Fruit fly (Drosophila melanogaster) whole organism, prepupa: ENCODE results near the gene Snmp1.

ENCODE experiments used
- Blimp-1 ChIP-seq: fragments of 200-800 bp; sonication (Bioruptor generic); optimal IDR thresholded peaks from 3 replicates; lab custom pipeline; 2017; ENCODE audit warnings: missing biosample characterization, missing genetic modification characterization, mild to moderate bottlenecking, moderate library complexity, missing genetic modification reagents
- CG10631 ChIP-seq: fragments of 200-800 bp; sonication (Bioruptor generic); optimal IDR thresholded peaks from 2 replicates; lab custom pipeline; 2016; ENCODE audit warnings: missing biosample characterization, missing genetic modification characterization
- CG10669 ChIP-seq: fragments of 200-800 bp; sonication (Bioruptor generic); optimal IDR thresholded peaks from 3 replicates; lab custom pipeline; 2018; ENCODE audit warnings: missing biosample characterization, mild to moderate bottlenecking, missing genetic modification characterization, moderate library complexity
- CG11294 ChIP-seq: fragments of 200-800 bp; sonication (Bioruptor generic); IDR thresholded peaks from 2 replicates; pipeline ENCODE4 v1.3.6; 2022; ENCODE audit warnings: missing biosample characterization, missing genetic modification characterization
- CG11762 ChIP-seq: fragments of 200-800 bp; sonication (Bioruptor generic); optimal IDR thresholded peaks from 3 replicates; lab custom pipeline; 2016; ENCODE audit warnings: missing biosample characterization, missing genetic modification characterization; ENCODE audit not compliant: insufficient read depth
- CG11902 ChIP-seq: fragments of 200-800 bp; sonication (Bioruptor generic); optimal IDR thresholded peaks from 3 replicates; lab custom pipeline; 2016; ENCODE audit warnings: missing biosample characterization, missing genetic modification characterization
- CG15336 ChIP-seq: fragments of 200-800 bp; sonication (Bioruptor generic); IDR thresholded peaks from 2 replicates; pipeline ENCODE4 v1.3.6; 2022; ENCODE audit warnings: missing biosample characterization, missing genetic modification characterization
- CG16779 ChIP-seq: fragments of 200-800 bp; sonication (Bioruptor generic); optimal IDR thresholded peaks from 3 replicates; lab custom pipeline; 2017; ENCODE audit warnings: missing biosample characterization, mild to moderate bottlenecking, missing genetic modification characterization
- CG3032 ChIP-seq: fragments of 200-800 bp; optimal IDR thresholded peaks from 2 replicates; lab custom pipeline; 2019; ENCODE audit warnings: missing biosample characterization, mild to moderate bottlenecking, missing genetic modification characterization, moderate library complexity
- CG31627 ChIP-seq: fragments of 200-800 bp; sonication (Bioruptor generic); optimal IDR thresholded peaks from 3 replicates; lab custom pipeline; 2016; ENCODE audit warnings: missing biosample characterization, missing genetic modification characterization
- CG32006 ChIP-seq: fragments of 200-800 bp; sonication (Bioruptor generic); optimal IDR thresholded peaks from 3 replicates; lab custom pipeline; 2017; ENCODE audit warnings: missing biosample characterization, mild to moderate bottlenecking, missing genetic modification characterization
- CG34406 ChIP-seq: fragments of 200-800 bp; sonication (Bioruptor generic); optimal IDR thresholded peaks from 3 replicates; lab custom pipeline; 2016; ENCODE audit warnings: missing biosample characterization, missing genetic modification characterization
- CG3919 ChIP-seq: fragments of 200-800 bp; sonication (Bioruptor generic); optimal IDR thresholded peaks from 3 replicates; lab custom pipeline; 2016; ENCODE audit warnings: missing biosample characterization, missing genetic modification characterization
- CG6163 ChIP-seq: fragments of 200-800 bp; sonication (Bioruptor generic); IDR thresholded peaks from 3 replicates; pipeline ENCODE4 v1.3.6; 2022; ENCODE audit warnings: missing biosample characterization, missing genetic modification characterization
- CG6276 ChIP-seq: fragments of 200-800 bp; sonication (Bioruptor generic); optimal IDR thresholded peaks from 2 replicates; lab custom pipeline; 2017; ENCODE audit warnings: missing biosample characterization, mild to moderate bottlenecking, missing genetic modification characterization
- CG6792 ChIP-seq: fragments of 200-800 bp; sonication (Bioruptor generic); optimal IDR thresholded peaks from 3 replicates; lab custom pipeline; 2016; ENCODE audit warnings: missing biosample characterization, missing genetic modification characterization
- CG6808 ChIP-seq: fragments of 200-800 bp; sonication (Bioruptor generic); optimal IDR thresholded peaks from 3 replicates; lab custom pipeline; 2017; ENCODE audit warnings: missing biosample characterization, missing genetic modification characterization, mild to moderate bottlenecking, moderate library complexity, missing genetic modification reagents
- CG7368 ChIP-seq: fragments of 200-800 bp; sonication (Bioruptor generic); optimal IDR thresholded peaks from 3 replicates; lab custom pipeline; 2016; ENCODE audit warnings: missing biosample characterization, missing genetic modification characterization
- CG8119 ChIP-seq: fragments of 200-800 bp; sonication (Bioruptor generic); IDR thresholded peaks from 3 replicates; pipeline ENCODE4 v1.3.6; 2022; ENCODE audit warnings: missing biosample characterization, missing genetic modification characterization
- CG8319 ChIP-seq: fragments of 200-800 bp; sonication (Bioruptor generic); optimal IDR thresholded peaks from 3 replicates; lab custom pipeline; 2016; ENCODE audit warnings: missing biosample characterization, missing genetic modification characterization
- CG8632 ChIP-seq: fragments of 200-800 bp; sonication (Bioruptor generic); optimal IDR thresholded peaks from 3 replicates; lab custom pipeline; 2016; ENCODE audit warnings: missing biosample characterization, missing genetic modification characterization
- CG9139 ChIP-seq: fragments of 200-800 bp; sonication (Bioruptor generic); optimal IDR thresholded peaks from 3 replicates; lab custom pipeline; 2017; ENCODE audit warnings: missing biosample characterization, mild to moderate bottlenecking, missing genetic modification characterization
- Eip75B ChIP-seq: fragments of 200-800 bp; sonication (Bioruptor generic); optimal IDR thresholded peaks from 3 replicates; lab custom pipeline; 2016; ENCODE audit warnings: missing biosample characterization, missing genetic modification characterization
- Eip93F ChIP-seq: fragments of 200-800 bp; sonication (Bioruptor generic); optimal IDR thresholded peaks from 2 replicates; lab custom pipeline; 2016; ENCODE audit warnings: missing biosample characterization, mild to moderate bottlenecking, missing genetic modification characterization
- Ets21C ChIP-seq: fragments of 200-800 bp; sonication (Bioruptor generic); optimal IDR thresholded peaks from 3 replicates; lab custom pipeline; 2016; ENCODE audit warnings: missing biosample characterization, missing genetic modification characterization
- Ets96B ChIP-seq: fragments of 200-800 bp; optimal IDR thresholded peaks from 2 replicates; lab custom pipeline; 2019; ENCODE audit warnings: missing biosample characterization, mild to moderate bottlenecking, missing genetic modification characterization, moderate library complexity
- Gug ChIP-seq: fragments of 200-800 bp; sonication (Bioruptor generic); IDR thresholded peaks from 2 replicates; pipeline ENCODE4 v1.3.6; 2022; ENCODE audit warnings: missing biosample characterization, missing genetic modification characterization
- Hr39 ChIP-seq: fragments of 200-800 bp; sonication (Bioruptor generic); optimal IDR thresholded peaks from 2 replicates; lab custom pipeline; 2016; ENCODE audit warnings: missing biosample characterization, missing genetic modification characterization
- Hr4 ChIP-seq: fragments of 200-800 bp; sonication (Bioruptor generic); optimal IDR thresholded peaks from 3 replicates; lab custom pipeline; 2016; ENCODE audit warnings: missing biosample characterization, missing genetic modification characterization
- Met ChIP-seq: fragments of 200-800 bp; sonication (Bioruptor generic); optimal IDR thresholded peaks from 3 replicates; lab custom pipeline; 2016; ENCODE audit warnings: missing biosample characterization, missing genetic modification characterization
- OdsH ChIP-seq: fragments of 200-800 bp; sonication (Bioruptor generic); optimal IDR thresholded peaks from 3 replicates; lab custom pipeline; 2016; ENCODE audit warnings: missing biosample characterization, missing genetic modification characterization
- Sox15 ChIP-seq: fragments of 200-800 bp; sonication (Bioruptor generic); optimal IDR thresholded peaks from 3 replicates; lab custom pipeline; 2016; ENCODE audit warnings: missing biosample characterization, missing genetic modification characterization
- achi ChIP-seq: fragments of 200-800 bp; sonication (Bioruptor generic); optimal IDR thresholded peaks from 3 replicates; lab custom pipeline; 2016; ENCODE audit warnings: missing biosample characterization, missing genetic modification characterization
- acj6 ChIP-seq: fragments of 200-800 bp; sonication (Bioruptor generic); optimal IDR thresholded peaks from 3 replicates; lab custom pipeline; 2016; ENCODE audit warnings: missing biosample characterization, missing genetic modification characterization
- cyc ChIP-seq: fragments of 200-800 bp; sonication (Bioruptor generic); optimal IDR thresholded peaks from 3 replicates; lab custom pipeline; 2016; ENCODE audit warnings: missing biosample characterization, missing genetic modification characterization
- dac ChIP-seq: fragments of 200-800 bp; sonication (Bioruptor generic); optimal IDR thresholded peaks from 2 replicates; lab custom pipeline; 2017; ENCODE audit warnings: missing biosample characterization, mild to moderate bottlenecking, missing genetic modification characterization
- dsx ChIP-seq: fragments of 200-800 bp; optimal IDR thresholded peaks from 3 replicates; lab custom pipeline; 2019; ENCODE audit warnings: missing biosample characterization, mild to moderate bottlenecking, missing genetic modification characterization, moderate library complexity; ENCODE audit not compliant: poor library complexity, severe bottlenecking
- esn ChIP-seq: fragments of 200-800 bp; sonication (Bioruptor generic); optimal IDR thresholded peaks from 2 replicates; lab custom pipeline; 2016; ENCODE audit warnings: missing biosample characterization, mild to moderate bottlenecking, missing genetic modification characterization, moderate library complexity
- fd85E ChIP-seq: fragments of 200-800 bp; sonication (Bioruptor generic); optimal IDR thresholded peaks from 3 replicates; lab custom pipeline; 2016; ENCODE audit warnings: missing biosample characterization, missing genetic modification characterization
- net ChIP-seq: fragments of 200-800 bp; sonication (Bioruptor generic); optimal IDR thresholded peaks from 3 replicates; lab custom pipeline; 2016; ENCODE audit warnings: missing biosample characterization, missing genetic modification characterization
- pdm3 ChIP-seq: fragments of 200-800 bp; sonication (Bioruptor generic); optimal IDR thresholded peaks from 3 replicates; lab custom pipeline; 2016; ENCODE audit warnings: missing biosample characterization, missing genetic modification characterization
- spab ChIP-seq: fragments of 200-800 bp; sonication (Bioruptor generic); optimal IDR thresholded peaks from 2 replicates; lab custom pipeline; 2017; ENCODE audit warnings: missing biosample characterization, mild to moderate bottlenecking, missing genetic modification characterization, missing genetic modification reagents
- ss ChIP-seq, 2 experiments: fragments of 200-800 bp; sonication (Bioruptor generic); optimal IDR thresholded peaks; 2 replicates in 1 of 2; 3 replicates in 1 of 2; lab custom pipeline; 2017 to 2018; ENCODE audit warnings: mild to moderate bottlenecking in 2 of 2, missing biosample characterization in 2 of 2, missing genetic modification characterization in 2 of 2, moderate library complexity in 1 of 2
- svp ChIP-seq: fragments of 200-800 bp; sonication (Bioruptor generic); peaks from one replicate; lab custom pipeline; 2016; ENCODE audit warnings: missing biosample characterization, missing genetic modification characterization
- vri ChIP-seq: fragments of 200-800 bp; sonication (Bioruptor generic); optimal IDR thresholded peaks from 3 replicates; lab custom pipeline; 2016; ENCODE audit warnings: missing biosample characterization, mild to moderate bottlenecking, missing genetic modification characterization

Snmp1 gene

dm6 chr3R:21184373-21185132 is 16.5 kb upstream of the Snmp1 start (continued):
- TF ChIP-seq CG9139 (GFP tag; lab: Kevin White, UChicago): no peak
- no peak for TF ChIP-seq Eip93F (GFP tag; lab: Kevin White, UChicago)
- peak; percentile 54 for TF ChIP-seq Hr39 (GFP tag; lab: Kevin White, UChicago)
- no peak for TF ChIP-seq CG6276 (GFP tag; lab: Kevin White, UChicago)
- no peak for TF ChIP-seq CG11294
- TF ChIP-seq svp (GFP tag; lab: Kevin White, UChicago): peak; percentile 80
- TF ChIP-seq pdm3: peak; percentile 57
- TF ChIP-seq CG6792 (GFP tag; lab: Kevin White, UChicago): peak; percentile 15
- TF ChIP-seq Eip75B: peak; percentile 28
- peak; percentile 15 for TF ChIP-seq acj6 (GFP tag; lab: Kevin White, UChicago)
- peak; percentile 10 for TF ChIP-seq vri (GFP tag; lab: Kevin White, UChicago)
- TF ChIP-seq Sox15 (GFP tag; lab: Kevin White, UChicago): no peak
- TF ChIP-seq Ets21C (GFP tag; lab: Kevin White, UChicago): no peak
- peak; percentile 3 for TF ChIP-seq CG11762
- no peak for TF ChIP-seq CG16779 (tag; lab: Kevin White, UChicago)
- peak; percentile 56 for TF ChIP-seq dac
- TF ChIP-seq Gug (GFP tag; lab: Robert Waterston, UW): no peak
- TF ChIP-seq CG8319: peak; percentile 16
- peak; percentile 63 for TF ChIP-seq CG3919
- TF ChIP-seq CG31627 (GFP tag; lab: Kevin White, UChicago): peak; percentile 60
- peak; percentile 12 for TF ChIP-seq CG10669 (GFP tag; lab: Kevin White, UChicago)
- TF ChIP-seq CG10631: no peak
- no peak for TF ChIP-seq achi (GFP tag; lab: Kevin White, UChicago)
- peak; percentile 55 for TF ChIP-seq OdsH (GFP tag; lab: Kevin White, UChicago)
- no peak for TF ChIP-seq Blimp-1 (GFP tag; lab: Kevin White, UChicago)
- peak; percentile 8 for TF ChIP-seq CG6808 (GFP tag; lab: Kevin White, UChicago)
- TF ChIP-seq CG8632 (GFP tag; lab: Kevin White, UChicago): no peak
- peak; percentile 16 for TF ChIP-seq dsx (GFP tag; lab: Kevin White, UChicago)
- no peak for TF ChIP-seq fd85E
- peak; percentile 65 for TF ChIP-seq cyc (GFP tag; lab: Kevin White, UChicago)
- TF ChIP-seq CG8119 (GFP tag; lab: Robert Waterston, UW): no peak
- TF ChIP-seq Hr4: peak; percentile 53
- TF ChIP-seq CG7368 (GFP tag; lab: Kevin White, UChicago): no peak
- no peak for TF ChIP-seq ss (GFP tag; optimal IDR thresholded peaks at IDR 0.05; lab: Kevin White, UChicago)
- TF ChIP-seq CG15336 (GFP tag; lab: Robert Waterston, UW): no peak
- peak; percentile 50 for TF ChIP-seq CG3032 (tag; lab: Kevin White, UChicago)
- TF ChIP-seq, all 60 proteins: peak for 33

DNA sequence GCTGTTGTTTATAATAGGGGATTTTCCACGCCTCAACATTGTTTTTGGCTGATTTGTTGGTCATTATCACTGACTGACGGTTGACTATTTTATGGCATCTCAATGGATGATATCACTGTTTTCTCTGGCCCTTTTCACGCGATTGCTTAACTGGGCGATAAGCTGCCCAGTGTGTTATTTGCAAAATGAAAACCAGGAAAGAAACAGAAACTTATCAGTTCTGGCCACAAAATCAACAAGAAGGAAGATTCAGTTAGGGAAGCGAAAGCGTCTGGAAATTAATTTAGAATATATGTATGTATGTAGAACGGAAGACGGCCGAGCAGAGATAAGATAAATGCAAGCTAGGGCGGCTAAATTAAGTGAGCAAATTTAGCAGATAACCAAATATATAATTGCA is 14.0 kb upstream of the Snmp1 start:
- TF ChIP-seq CG6163 (GFP tag; lab: Robert Waterston, UW) (no peak), vri (GFP tag; lab: Kevin White, UChicago) (peak; percentile 6)

dm6 chr3R:21180391-21180796 is 12.4 kb upstream of the Snmp1 start:
- peak; percentile 33 for TF ChIP-seq CG32006 (GFP tag; lab: Kevin White, UChicago)
- peak; percentile 30 for TF ChIP-seq esn (GFP tag; lab: Kevin White, UChicago)
- no peak for TF ChIP-seq ss (GFP tag; optimal IDR thresholded peaks at IDR 0.05; lab: Kevin White, UChicago)
- TF ChIP-seq CG6163 (GFP tag; lab: Robert Waterston, UW): no peak
- no peak for TF ChIP-seq acj6 (GFP tag; lab: Kevin White, UChicago)
- TF ChIP-seq CG10631: no peak
- TF ChIP-seq Ets96B (tag; lab: Kevin White, UChicago): no peak
- no peak for TF ChIP-seq net (GFP tag; lab: Kevin White, UChicago)
- TF ChIP-seq Met (GFP tag; lab: Kevin White, UChicago): peak; percentile 25
- TF ChIP-seq CG8119 (GFP tag; lab: Robert Waterston, UW): peak; percentile 56; the same call in 2 of the 3 replicates
- no peak for TF ChIP-seq Eip93F (GFP tag; lab: Kevin White, UChicago)
- TF ChIP-seq CG34406: peak; percentile 22
- no peak for TF ChIP-seq CG11902
- TF ChIP-seq CG6792 (GFP tag; lab: Kevin White, UChicago): no peak
- TF ChIP-seq Eip75B: no peak
- no peak for TF ChIP-seq Hr39 (GFP tag; lab: Kevin White, UChicago)
- TF ChIP-seq Gug (GFP tag; lab: Robert Waterston, UW): no peak
- TF ChIP-seq vri (GFP tag; lab: Kevin White, UChicago): peak; percentile 26
- peak; percentile 31 for TF ChIP-seq Hr4
- TF ChIP-seq cyc (GFP tag; lab: Kevin White, UChicago): peak; percentile 26
- no peak for TF ChIP-seq spab (GFP tag; lab: Kevin White, UChicago)
- TF ChIP-seq CG8319: no peak
- no peak for TF ChIP-seq Blimp-1 (GFP tag; lab: Kevin White, UChicago)
- TF ChIP-seq svp (GFP tag; lab: Kevin White, UChicago): peak; percentile 60
- TF ChIP-seq dac: no peak
